Worm (Caenorhabditis elegans) whole organism, young adult: ENCODE results near the gene ZK792.5.

Experiments used
- ama-1 ChIP-seq, 3 experiments: fragments of 150-350 bp in 1 of 3; sonication (generic microtip) in 2 of 3; optimal IDR thresholded peaks; 2 replicates each; lab custom pipeline; 2014 to 2018; ENCODE audit warnings: missing biosample characterization in 2 of 3, missing genetic modification characterization in 2 of 3, missing genetic modification reagents in 2 of 3
- athp-1 ChIP-seq: sonication (generic microtip); optimal IDR thresholded peaks from 2 replicates; lab custom pipeline; 2017; ENCODE audit warnings: mild to moderate bottlenecking, missing genetic modification characterization, missing compliant biosample characterization
- lin-35 ChIP-seq, 3 experiments: fragments of 150-350 bp in 2 of 3; sonication (generic microtip) in 1 of 3; optimal IDR thresholded peaks; 2 replicates each; lab custom pipeline; 2014 to 2018; ENCODE audit warnings: missing biosample characterization in 3 of 3, missing genetic modification characterization in 3 of 3, missing genetic modification reagents in 3 of 3
- lin-40 ChIP-seq: sonication (generic microtip); optimal IDR thresholded peaks from 2 replicates; lab custom pipeline; 2016; ENCODE audit warnings: missing genetic modification characterization, mild to moderate bottlenecking, missing compliant biosample characterization, missing genotype, missing genetic modification reagents
- pha-4 ChIP-seq: fragments of 150-350 bp; sonication (generic microtip); optimal IDR thresholded peaks from 2 replicates; lab custom pipeline; 2014; ENCODE audit warnings: missing biosample characterization, missing genetic modification reagents, missing genetic modification characterization
- rec-8 ChIP-seq, 2 experiments: sonication (generic microtip); optimal IDR thresholded peaks; 2 replicates each; lab custom pipeline; 2016; ENCODE audit warnings: mild to moderate bottlenecking in 2 of 2, missing genetic modification characterization in 2 of 2, missing genetic modification reagents in 2 of 2, missing genotype in 2 of 2, missing biosample characterization in 1 of 2, missing compliant biosample characterization in 1 of 2, moderate library complexity in 1 of 2

ce11 chrIV:11646908-11647307, 41.0 kb downstream of the ZK792.5 start:
- TF ChIP-seq ama-1 (optimal IDR thresholded peaks at IDR 0.05; lab: Kevin White, UChicago) = no peak
- TF ChIP-seq ama-1 (GFP tag; optimal IDR thresholded peaks at IDR 0.05; lab: Kevin White, UChicago) = no peak
- no peak for TF ChIP-seq pha-4
- no peak for TF ChIP-seq athp-1
- TF ChIP-seq lin-35 (GFP tag; optimal IDR thresholded peaks at IDR 0.05; lab: Kevin White, UChicago) = no peak
- no peak for TF ChIP-seq lin-40 (tag; lab: Kevin White, UChicago)
- TF ChIP-seq rec-8 (tag; optimal IDR thresholded peaks at IDR 0.05; lab: Kevin White, UChicago) = no peak
